ENCODE assay signal across 1 fruit fly cellular context in the genomic region with DNA sequence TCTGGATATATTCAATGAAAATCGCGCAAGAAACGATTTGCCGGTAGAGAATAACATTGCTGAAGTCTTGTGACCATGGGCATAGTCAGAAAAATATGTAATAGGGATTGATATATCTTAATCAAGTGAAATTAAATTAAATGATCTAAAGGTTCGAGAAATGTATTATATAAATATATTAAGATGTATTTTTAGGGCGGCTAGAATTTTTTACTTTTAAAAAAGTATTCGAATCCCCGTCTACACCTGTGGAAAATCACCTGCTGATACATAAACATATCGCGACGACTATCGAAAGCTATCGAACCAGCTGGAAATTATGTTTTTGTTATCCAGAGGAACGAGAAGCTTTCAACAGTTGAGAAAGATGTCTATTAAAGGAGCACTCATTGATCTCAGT.
TF ChIP-seq lines count a peak whose summit lies in the region.

CG13390 (minus strand) TSS at position 81 of the 400 bp plus-strand sequence.
CG17294 (plus strand) TSS at position 319 of the 400 bp plus-strand sequence.

TF ChIP-seq in whole organism, embryonic, 481 proteins besides CTCF, POLR2A, EP300 and RAD21 (continued from another document and continues in another):
- TF ChIP-seq CG2199 (GFP tag; IDR thresholded peaks at IDR 0.05; lab: Robert Waterston, UW): peak; percentile 99
- peak; percentile 90 for TF ChIP-seq Ets97D (GFP tag; optimal IDR thresholded peaks at IDR 0.05; lab: Kevin White, UChicago)
- peak; percentile 99 for TF ChIP-seq Oaz (GFP tag; IDR thresholded peaks at IDR 0.05; lab: Robert Waterston, UW)
- peak; percentile 100 for TF ChIP-seq rib (GFP tag; IDR thresholded peaks at IDR 0.05; lab: Robert Waterston, UW)
- TF ChIP-seq CG18476 (GFP tag; optimal IDR thresholded peaks at IDR 0.05; lab: Kevin White, UChicago): peak; percentile 97
- peak; percentile 100 for TF ChIP-seq CG11085 (GFP tag; IDR thresholded peaks at IDR 0.05; lab: Robert Waterston, UW)
- peak; percentile 99 for TF ChIP-seq Taf1 (GFP tag; IDR thresholded peaks at IDR 0.05; lab: Robert Waterston, UW)
- TF ChIP-seq fd3F (GFP tag; optimal IDR thresholded peaks at IDR 0.05; lab: Kevin White, UChicago): peak; percentile 100
- TF ChIP-seq kay (GFP tag; optimal IDR thresholded peaks at IDR 0.05; lab: Kevin White, UChicago): peak; percentile 99
- TF ChIP-seq Spps (tag; optimal IDR thresholded peaks at IDR 0.05; lab: Kevin White, UChicago): peak; percentile 99
- peak; percentile 99 for TF ChIP-seq sqz (GFP tag; optimal IDR thresholded peaks at IDR 0.05; lab: Kevin White, UChicago)
- TF ChIP-seq Max (GFP tag; optimal IDR thresholded peaks at IDR 0.05; lab: Kevin White, UChicago): peak; percentile 99
- peak; percentile 100 for TF ChIP-seq CG8924 (tag; optimal IDR thresholded peaks at IDR 0.05; lab: Kevin White, UChicago)
- TF ChIP-seq CG12391 (tag; optimal IDR thresholded peaks at IDR 0.05; lab: Kevin White, UChicago): peak; percentile 100
- TF ChIP-seq tna (GFP tag; IDR thresholded peaks at IDR 0.05; lab: Robert Waterston, UW; ENCODE audit: partially characterized antibody): peak; percentile 28; the same call in 1 of the 2 replicates
- TF ChIP-seq CG12744 (GFP tag; optimal IDR thresholded peaks at IDR 0.05; lab: Kevin White, UChicago): peak; percentile 96
- peak; percentile 92 for TF ChIP-seq Deaf1 (tag; optimal IDR thresholded peaks at IDR 0.05; lab: Kevin White, UChicago)
- TF ChIP-seq tll (GFP tag; optimal IDR thresholded peaks at IDR 0.05; lab: Kevin White, UChicago): peak in 1 of 2 experiments; percentile 84
- TF ChIP-seq zfh1 (GFP tag; IDR thresholded peaks at IDR 0.05; lab: Robert Waterston, UW): peak; percentile 100
- TF ChIP-seq Meics (GFP tag; optimal IDR thresholded peaks at IDR 0.05; lab: Kevin White, UChicago): peak; percentile 100
- TF ChIP-seq repo (GFP tag; optimal IDR thresholded peaks at IDR 0.05; lab: Kevin White, UChicago): peak; percentile 86
- TF ChIP-seq zen2 (GFP tag; IDR thresholded peaks at IDR 0.05; lab: Robert Waterston, UW; ENCODE audit: partially characterized antibody): peak; percentile 72; the same call in 2 of the 3 replicates
- TF ChIP-seq CG15514 (GFP tag; optimal IDR thresholded peaks at IDR 0.05; lab: Kevin White, UChicago): peak; percentile 98
- TF ChIP-seq CG9437 (GFP tag; optimal IDR thresholded peaks at IDR 0.05; lab: Kevin White, UChicago): peak; percentile 95
- peak; percentile 98 for TF ChIP-seq CG4820 (GFP tag; optimal IDR thresholded peaks at IDR 0.05; lab: Kevin White, UChicago)
- peak; percentile 99 for TF ChIP-seq CG32767 (GFP tag; IDR thresholded peaks at IDR 0.05; lab: Robert Waterston, UW)
- peak; percentile 91 for TF ChIP-seq TFAM (GFP tag; optimal IDR thresholded peaks at IDR 0.05; lab: Kevin White, UChicago)
- TF ChIP-seq CG7745 (tag; optimal IDR thresholded peaks at IDR 0.05; lab: Kevin White, UChicago): peak; percentile 89
- TF ChIP-seq fru (optimal IDR thresholded peaks at IDR 0.05; lab: Kevin White, UChicago): no peak
- peak; percentile 84 for TF ChIP-seq ERR (GFP tag; optimal IDR thresholded peaks at IDR 0.05; lab: Kevin White, UChicago)
- peak; percentile 99 for TF ChIP-seq CG7556 (GFP tag; optimal IDR thresholded peaks at IDR 0.05; lab: Kevin White, UChicago)
- peak; percentile 100 for TF ChIP-seq CG17361 (GFP tag; IDR thresholded peaks at IDR 0.05; lab: Robert Waterston, UW)
- TF ChIP-seq CkIIα-i1 (GFP tag; IDR thresholded peaks at IDR 0.05; lab: Robert Waterston, UW): peak; percentile 98
- peak; percentile 99 for TF ChIP-seq Ravus (GFP tag; IDR thresholded peaks at IDR 0.05; lab: Robert Waterston, UW)
- TF ChIP-seq br (optimal IDR thresholded peaks at IDR 0.05; lab: Kevin White, UChicago): no peak
- no peak for TF ChIP-seq mld (GFP tag; IDR thresholded peaks at IDR 0.05; lab: Robert Waterston, UW; ENCODE audit: partially characterized antibody)
- peak; percentile 97 for TF ChIP-seq CG3407 (GFP tag; optimal IDR thresholded peaks at IDR 0.05; lab: Kevin White, UChicago)
- TF ChIP-seq eve (GFP tag; optimal IDR thresholded peaks at IDR 0.05; lab: Kevin White, UChicago): no peak
- TF ChIP-seq luna (GFP tag; optimal IDR thresholded peaks at IDR 0.05; lab: Kevin White, UChicago): peak; percentile 86
- TF ChIP-seq CG7372 (GFP tag; IDR thresholded peaks at IDR 0.05; lab: Robert Waterston, UW): peak; percentile 100
- TF ChIP-seq CG15601 (tag; optimal IDR thresholded peaks at IDR 0.05; lab: Kevin White, UChicago): peak; percentile 99
- peak; percentile 100 for TF ChIP-seq Drgx (GFP tag; IDR thresholded peaks at IDR 0.05; lab: Robert Waterston, UW)
- TF ChIP-seq unc-4 (GFP tag; IDR thresholded peaks at IDR 0.05; lab: Robert Waterston, UW; ENCODE audit: partially characterized antibody): peak; percentile 88
- TF ChIP-seq CG17568 (GFP tag; optimal IDR thresholded peaks at IDR 0.05; lab: Kevin White, UChicago): peak; percentile 99
- peak; percentile 85 for TF ChIP-seq CG12236 (GFP tag; optimal IDR thresholded peaks at IDR 0.05; lab: Kevin White, UChicago)
- peak; percentile 98 for TF ChIP-seq cato (GFP tag; optimal IDR thresholded peaks at IDR 0.05; lab: Kevin White, UChicago; ENCODE audit: borderline replicate concordance)
- TF ChIP-seq hkb (optimal IDR thresholded peaks at IDR 0.05; lab: Kevin White, UChicago): no peak
- TF ChIP-seq hkb (GFP tag; IDR thresholded peaks at IDR 0.05; lab: Robert Waterston, UW): peak; percentile 100
- peak; percentile 100 for TF ChIP-seq dysf (GFP tag; IDR thresholded peaks at IDR 0.05; lab: Robert Waterston, UW)
- TF ChIP-seq Trl (optimal IDR thresholded peaks at IDR 0.05; lab: Kevin White, UChicago): no peak
- TF ChIP-seq Trl (GFP tag; optimal IDR thresholded peaks at IDR 0.05; lab: Kevin White, UChicago): peak; percentile 92
- no peak for TF ChIP-seq cg (GFP tag; optimal IDR thresholded peaks at IDR 0.05; lab: Kevin White, UChicago)
- peak; percentile 70; the same call in 1 of the 2 replicates for TF ChIP-seq hbn (GFP tag; IDR thresholded peaks at IDR 0.05; lab: Robert Waterston, UW; ENCODE audit: partially characterized antibody)
- peak; percentile 98 for TF ChIP-seq CG2875 (GFP tag; optimal IDR thresholded peaks at IDR 0.05; lab: Kevin White, UChicago)
- peak; percentile 82 for TF ChIP-seq Antp (GFP tag; optimal IDR thresholded peaks at IDR 0.05; lab: Kevin White, UChicago)
- TF ChIP-seq CG7357 (GFP tag; IDR thresholded peaks at IDR 0.05; lab: Robert Waterston, UW): peak; percentile 98
- peak; percentile 100 for TF ChIP-seq Oli (tag; optimal IDR thresholded peaks at IDR 0.05; lab: Kevin White, UChicago)
- TF ChIP-seq ken (GFP tag; IDR thresholded peaks at IDR 0.05; lab: Robert Waterston, UW): peak; percentile 99
- peak; percentile 97 for TF ChIP-seq CG13624 (GFP tag; optimal IDR thresholded peaks at IDR 0.05; lab: Kevin White, UChicago)
- peak; percentile 100 for TF ChIP-seq CG17829 (tag; optimal IDR thresholded peaks at IDR 0.05; lab: Kevin White, UChicago)
- peak; percentile 100 for TF ChIP-seq Xbp1 (GFP tag; optimal IDR thresholded peaks at IDR 0.05; lab: Kevin White, UChicago)
- TF ChIP-seq C15 (GFP tag; IDR thresholded peaks at IDR 0.05; lab: Robert Waterston, UW): peak; percentile 99
- peak; percentile 100 for TF ChIP-seq gem (tag; optimal IDR thresholded peaks at IDR 0.05; lab: Kevin White, UChicago)
- peak; percentile 98 for TF ChIP-seq CG7987 (GFP tag; optimal IDR thresholded peaks at IDR 0.05; lab: Kevin White, UChicago)
- peak; percentile 99 for TF ChIP-seq CG10147 (GFP tag; optimal IDR thresholded peaks at IDR 0.05; lab: Kevin White, UChicago)
- TF ChIP-seq esg (GFP tag; conservative IDR thresholded peaks at IDR 0.05; lab: Robert Waterston, UW): peak; percentile 100
- peak; percentile 100 for TF ChIP-seq CG3281 (GFP tag; optimal IDR thresholded peaks at IDR 0.05; lab: Kevin White, UChicago)
- TF ChIP-seq GATAe (GFP tag; conservative IDR thresholded peaks at IDR 0.05; lab: Robert Waterston, UW): peak; percentile 99
- peak; percentile 99 for TF ChIP-seq ase (GFP tag; IDR thresholded peaks at IDR 0.05; lab: Robert Waterston, UW)
- peak; percentile 99 for TF ChIP-seq CG10979 (tag; optimal IDR thresholded peaks at IDR 0.05; lab: Kevin White, UChicago)
- no peak for TF ChIP-seq lov (optimal IDR thresholded peaks at IDR 0.05; lab: Kevin White, UChicago)
- peak; percentile 99 for TF ChIP-seq lov (GFP tag; IDR thresholded peaks at IDR 0.05; lab: Robert Waterston, UW)
- TF ChIP-seq CG9215 (GFP tag; IDR thresholded peaks at IDR 0.05; lab: Robert Waterston, UW): peak; percentile 99
- TF ChIP-seq zf30C (GFP tag; optimal IDR thresholded peaks at IDR 0.05; lab: Kevin White, UChicago): peak; percentile 54
- TF ChIP-seq pita (GFP tag; optimal IDR thresholded peaks at IDR 0.05; lab: Kevin White, UChicago): no peak
- TF ChIP-seq pnt (GFP tag; optimal IDR thresholded peaks at IDR 0.05; lab: Kevin White, UChicago): peak; percentile 93
- peak; percentile 93 for TF ChIP-seq CG17802 (tag; optimal IDR thresholded peaks at IDR 0.05; lab: Kevin White, UChicago)
- TF ChIP-seq bcd (GFP tag; optimal IDR thresholded peaks at IDR 0.05; lab: Kevin White, UChicago): peak; percentile 99
- TF ChIP-seq CG14710 (tag; optimal IDR thresholded peaks at IDR 0.05; lab: Kevin White, UChicago): peak; percentile 98
- no peak for TF ChIP-seq pan (optimal IDR thresholded peaks at IDR 0.05; lab: Kevin White, UChicago)
- peak in 1 of 2 experiments; percentile 100 for TF ChIP-seq pan (GFP tag; optimal IDR thresholded peaks at IDR 0.05 in 1 of 2, IDR thresholded peaks at IDR 0.05 in 1 of 2)
- peak; percentile 79 for TF ChIP-seq en (GFP tag; optimal IDR thresholded peaks at IDR 0.05; lab: Kevin White, UChicago)
- TF ChIP-seq amos (GFP tag; IDR thresholded peaks at IDR 0.05; lab: Robert Waterston, UW; ENCODE audit: partially characterized antibody): peak; percentile 73
- TF ChIP-seq pros (GFP tag; optimal IDR thresholded peaks at IDR 0.05; lab: Kevin White, UChicago): peak; percentile 89
- TF ChIP-seq CG3838 (GFP tag; optimal IDR thresholded peaks at IDR 0.05; lab: Kevin White, UChicago): peak; percentile 96
- TF ChIP-seq gsb (GFP tag; IDR thresholded peaks at IDR 0.05; lab: Robert Waterston, UW): peak; percentile 99
- TF ChIP-seq CG14050 (GFP tag; IDR thresholded peaks at IDR 0.05; lab: Robert Waterston, UW): peak; percentile 99
- peak; percentile 100 for TF ChIP-seq Ptx1 (GFP tag; IDR thresholded peaks at IDR 0.05; lab: Robert Waterston, UW)
- peak; percentile 86 for TF ChIP-seq Dll (GFP tag; IDR thresholded peaks at IDR 0.05; lab: Robert Waterston, UW; ENCODE audit: partially characterized antibody)
- TF ChIP-seq CG13296 (GFP tag; optimal IDR thresholded peaks at IDR 0.05; lab: Kevin White, UChicago): peak; percentile 100
- TF ChIP-seq Chrac-16 (GFP tag; optimal IDR thresholded peaks at IDR 0.05; lab: Kevin White, UChicago): peak; percentile 99
- peak; percentile 99 for TF ChIP-seq az2 (GFP tag; optimal IDR thresholded peaks at IDR 0.05; lab: Kevin White, UChicago)
- TF ChIP-seq Bgb (GFP tag; IDR thresholded peaks at IDR 0.05; lab: Robert Waterston, UW; ENCODE audit: partially characterized antibody): peak; percentile 71
- peak; percentile 100 for TF ChIP-seq CoRest (tag; optimal IDR thresholded peaks at IDR 0.05; lab: Kevin White, UChicago)
- peak; percentile 100 for TF ChIP-seq HmgZ (tag; optimal IDR thresholded peaks at IDR 0.05; lab: Kevin White, UChicago)
- TF ChIP-seq CG8089 (GFP tag; optimal IDR thresholded peaks at IDR 0.05; lab: Kevin White, UChicago): peak; percentile 81
- peak; percentile 99 for TF ChIP-seq ind (GFP tag; optimal IDR thresholded peaks at IDR 0.05; lab: Kevin White, UChicago)
- no peak for TF ChIP-seq Sin3A (optimal IDR thresholded peaks at IDR 0.05; lab: Kevin White, UChicago)
- TF ChIP-seq pzg (GFP tag; optimal IDR thresholded peaks at IDR 0.05; lab: Kevin White, UChicago): peak; percentile 63
- peak; percentile 65 for TF ChIP-seq Dref (GFP tag; IDR thresholded peaks at IDR 0.05; lab: Robert Waterston, UW)
- TF ChIP-seq Side (GFP tag; optimal IDR thresholded peaks at IDR 0.05; lab: Kevin White, UChicago): peak; percentile 93
- TF ChIP-seq Eip74EF (GFP tag; optimal IDR thresholded peaks at IDR 0.05; lab: Kevin White, UChicago): peak in 1 of 2 experiments; percentile 100
- peak; percentile 96 to 97 for TF ChIP-seq Pdp1 (GFP tag; optimal IDR thresholded peaks at IDR 0.05; lab: Kevin White, UChicago)
- TF ChIP-seq chinmo (GFP tag; IDR thresholded peaks at IDR 0.05; lab: Robert Waterston, UW; ENCODE audit: partially characterized antibody): peak; percentile 57; the same call in 1 of the 4 replicates
- TF ChIP-seq Lhr (GFP tag; optimal IDR thresholded peaks at IDR 0.05; lab: Kevin White, UChicago): peak; percentile 97
- TF ChIP-seq CG8388 (GFP tag; optimal IDR thresholded peaks at IDR 0.05; lab: Kevin White, UChicago): peak; percentile 99
- TF ChIP-seq wek (GFP tag; optimal IDR thresholded peaks at IDR 0.05; lab: Kevin White, UChicago): peak; percentile 94
- TF ChIP-seq Atf3 (GFP tag; optimal IDR thresholded peaks at IDR 0.05; lab: Kevin White, UChicago): peak; percentile 92
- TF ChIP-seq HmgD (GFP tag; optimal IDR thresholded peaks at IDR 0.05; lab: Kevin White, UChicago): peak; percentile 10
- peak; percentile 99 for TF ChIP-seq CG2889 (GFP tag; IDR thresholded peaks at IDR 0.05; lab: Robert Waterston, UW)
- TF ChIP-seq CG8478 (optimal IDR thresholded peaks at IDR 0.05; lab: Kevin White, UChicago): no peak
- peak; percentile 92 for TF ChIP-seq grn (GFP tag; optimal IDR thresholded peaks at IDR 0.05; lab: Kevin White, UChicago)
- TF ChIP-seq CG31365 (tag; optimal IDR thresholded peaks at IDR 0.05; lab: Kevin White, UChicago): peak; percentile 94
- TF ChIP-seq Mes4 (GFP tag; optimal IDR thresholded peaks at IDR 0.05; lab: Kevin White, UChicago): peak; percentile 84
- TF ChIP-seq cad (GFP tag; optimal IDR thresholded peaks at IDR 0.05; lab: Kevin White, UChicago): no peak
- TF ChIP-seq lmd (GFP tag; IDR thresholded peaks at IDR 0.05; lab: Robert Waterston, UW): peak; percentile 99
- TF ChIP-seq zen (tag; optimal IDR thresholded peaks at IDR 0.05; lab: Kevin White, UChicago): peak; percentile 99
- TF ChIP-seq CG12942 (GFP tag; optimal IDR thresholded peaks at IDR 0.05; lab: Kevin White, UChicago): peak; percentile 99
- peak; percentile 93 for TF ChIP-seq CG33213 (GFP tag; optimal IDR thresholded peaks at IDR 0.05; lab: Kevin White, UChicago)
- peak; percentile 91 for TF ChIP-seq CG13287 (GFP tag; IDR thresholded peaks at IDR 0.05; lab: Robert Waterston, UW; ENCODE audit: partially characterized antibody)
- TF ChIP-seq so (GFP tag; IDR thresholded peaks at IDR 0.05; lab: Robert Waterston, UW): peak; percentile 100
- TF ChIP-seq CG12659 (GFP tag; optimal IDR thresholded peaks at IDR 0.05; lab: Kevin White, UChicago): peak; percentile 100
- peak; percentile 97 for TF ChIP-seq aop (GFP tag; IDR thresholded peaks at IDR 0.05; lab: Robert Waterston, UW)
